Worm (Caenorhabditis elegans) whole organism, late embryonic: ENCODE measurements around the gene fbxa-131.

Experiments used
- Y22D7AL.16 ChIP-seq: sonication (generic microtip); optimal IDR thresholded peaks from 2 replicates; lab custom pipeline; 2016; ENCODE audit warnings: missing genetic modification characterization, missing compliant biosample characterization
- ceh-2 ChIP-seq: sonication (generic microtip); optimal IDR thresholded peaks from 2 replicates; lab custom pipeline; 2016; ENCODE audit warnings: missing genotype, missing genetic modification characterization, missing compliant biosample characterization
- elt-4 ChIP-seq: sonication (generic microtip); optimal IDR thresholded peaks from 2 replicates; lab custom pipeline; 2016; ENCODE audit warnings: missing genetic modification characterization, missing compliant biosample characterization
- fkh-6 ChIP-seq: sonication (generic microtip); optimal IDR thresholded peaks from 2 replicates; lab custom pipeline; 2016; ENCODE audit warnings: missing genetic modification characterization, missing compliant biosample characterization
- nhr-232 ChIP-seq: sonication (generic microtip); optimal IDR thresholded peaks from 2 replicates; lab custom pipeline; 2016; ENCODE audit warnings: missing genetic modification characterization, missing compliant biosample characterization
- pha-4 ChIP-seq: fragments of 150-350 bp; optimal IDR thresholded peaks from 2 replicates; lab custom pipeline; 2018; ENCODE audit warnings: missing biosample characterization, missing genetic modification reagents, missing genetic modification characterization
- pqm-1 ChIP-seq: sonication (generic microtip); optimal IDR thresholded peaks from 2 replicates; lab custom pipeline; 2016; ENCODE audit warnings: missing genetic modification characterization, missing compliant biosample characterization

ce11 chrV:19767719-19768118, 29.5 kb downstream of the fbxa-131 start:
- TF ChIP-seq pha-4 (tag; lab: Kevin White, UChicago) (no peak), pqm-1 (tag; lab: Kevin White, UChicago) (no peak), Y22D7AL.16 (no peak), elt-4 (tag; lab: Kevin White, UChicago) (no peak), fkh-6 (tag; lab: Kevin White, UChicago) (no peak), ceh-2 (tag; lab: Kevin White, UChicago) (no peak), nhr-232 (tag; lab: Kevin White, UChicago) (no peak)
